Fruit fly (Drosophila melanogaster) whole organism, embryonic: ENCODE measurements around the gene CG14095.

Experiments
- Aef1 ChIP-seq: fragments of 200-800 bp; sonication (Bioruptor generic); IDR thresholded peaks from 3 replicates; pipeline ENCODE4 v1.3.6; 2022; ENCODE audit warnings: missing biosample characterization, missing genetic modification characterization
- Asciz ChIP-seq: fragments of 200-800 bp; sonication (Bioruptor generic); optimal IDR thresholded peaks from 2 replicates; lab custom pipeline; 2017; ENCODE audit warnings: missing biosample characterization, mild to moderate bottlenecking, missing genetic modification characterization, missing genetic modification reagents
- C15 ChIP-seq: fragments of 200-800 bp; sonication (Bioruptor generic); IDR thresholded peaks from 3 replicates; pipeline ENCODE4 v1.3.6; 2022; ENCODE audit warnings: missing biosample characterization, missing genetic modification characterization
- CG10209 ChIP-seq: fragments of 200-800 bp; sonication (Bioruptor generic); optimal IDR thresholded peaks from 3 replicates; lab custom pipeline; 2017; ENCODE audit warnings: missing biosample characterization, mild to moderate bottlenecking, missing genetic modification characterization, missing genetic modification reagents
- CG11696 ChIP-seq: fragments of 200-800 bp; sonication (Bioruptor generic); IDR thresholded peaks from 2 replicates; pipeline ENCODE4 v1.3.6; 2022; ENCODE audit warnings: missing biosample characterization, missing genetic modification characterization
- CG12104 ChIP-seq: fragments of 200-800 bp; sonication (Bioruptor generic); optimal IDR thresholded peaks from 3 replicates; lab custom pipeline; 2016; ENCODE audit warnings: missing biosample characterization, missing genetic modification characterization
- CG12391 ChIP-seq: fragments of 200-800 bp; sonication (Bioruptor generic); optimal IDR thresholded peaks from 3 replicates; lab custom pipeline; 2018; ENCODE audit warnings: missing biosample characterization, mild to moderate bottlenecking, missing genetic modification characterization, moderate library complexity
- CG12769 ChIP-seq: fragments of 200-800 bp; sonication (Bioruptor generic); optimal IDR thresholded peaks from 2 replicates; lab custom pipeline; 2019; ENCODE audit warnings: missing biosample characterization, mild to moderate bottlenecking, missing genetic modification characterization, moderate library complexity
- CG12942 ChIP-seq: fragments of 200-800 bp; sonication (Bioruptor generic); optimal IDR thresholded peaks from 3 replicates; lab custom pipeline; 2016; ENCODE audit warnings: missing biosample characterization, missing genetic modification characterization
- CG15269 ChIP-seq: fragments of 200-800 bp; sonication (Bioruptor generic); optimal IDR thresholded peaks from 2 replicates; lab custom pipeline; 2018; ENCODE audit warnings: missing biosample characterization, mild to moderate bottlenecking, missing genetic modification characterization, moderate library complexity
- CG1792 ChIP-seq: fragments of 200-800 bp; sonication (Bioruptor generic); optimal IDR thresholded peaks from 2 replicates; lab custom pipeline; 2016; ENCODE audit warnings: missing biosample characterization, missing genetic modification characterization
- CG18599 ChIP-seq: fragments of 200-800 bp; sonication (Bioruptor generic); optimal IDR thresholded peaks from 3 replicates; lab custom pipeline; 2017; ENCODE audit warnings: missing biosample characterization, missing genetic modification characterization, mild to moderate bottlenecking, moderate library complexity, missing genetic modification reagents
- CG2120 ChIP-seq: fragments of 200-800 bp; sonication (Bioruptor generic); optimal IDR thresholded peaks from 3 replicates; lab custom pipeline; 2016; ENCODE audit warnings: missing biosample characterization, missing genetic modification characterization
- CG31441 ChIP-seq: fragments of 200-800 bp; sonication (Bioruptor generic); IDR thresholded peaks from 2 replicates; pipeline ENCODE4 v1.3.6; 2022; ENCODE audit warnings: missing biosample characterization, missing genetic modification characterization
- CG34224 ChIP-seq: fragments of 200-800 bp; sonication (Bioruptor generic); IDR thresholded peaks from 3 replicates; pipeline ENCODE4 v1.3.6; 2022; ENCODE audit warnings: missing biosample characterization, missing genetic modification characterization; ENCODE audit not compliant: partially characterized antibody
- CG3847 ChIP-seq: fragments of 200-800 bp; sonication (Bioruptor generic); IDR thresholded peaks from 2 replicates; pipeline ENCODE4 v1.3.6; 2022; ENCODE audit warnings: missing biosample characterization, missing genetic modification characterization
- CG4424 ChIP-seq: fragments of 200-800 bp; sonication (Bioruptor generic); optimal IDR thresholded peaks from 3 replicates; lab custom pipeline; 2016; ENCODE audit warnings: missing biosample characterization, missing genetic modification characterization
- CG6654 ChIP-seq: fragments of 200-800 bp; sonication (Bioruptor generic); optimal IDR thresholded peaks from 2 replicates; lab custom pipeline; 2017; ENCODE audit warnings: missing biosample characterization, mild to moderate bottlenecking, missing genetic modification characterization
- CG7839 ChIP-seq: fragments of 200-800 bp; sonication (Bioruptor generic); optimal IDR thresholded peaks from 3 replicates; lab custom pipeline; 2018; ENCODE audit warnings: missing biosample characterization, mild to moderate bottlenecking, missing genetic modification characterization, moderate library complexity
- CG9437 ChIP-seq: fragments of 200-800 bp; sonication (Bioruptor generic); optimal IDR thresholded peaks from 2 replicates; lab custom pipeline; 2018; ENCODE audit warnings: missing biosample characterization, mild to moderate bottlenecking, missing genetic modification characterization
- CG9727 ChIP-seq: fragments of 200-800 bp; sonication (Bioruptor generic); optimal IDR thresholded peaks from 3 replicates; lab custom pipeline; 2017; ENCODE audit warnings: missing biosample characterization, mild to moderate bottlenecking, missing genetic modification characterization
- CG9817 ChIP-seq: fragments of 200-800 bp; sonication (Bioruptor generic); optimal IDR thresholded peaks from 2 replicates; lab custom pipeline; 2018; ENCODE audit warnings: missing biosample characterization, mild to moderate bottlenecking, missing genetic modification characterization, moderate library complexity
- CG9932 ChIP-seq: fragments of 200-800 bp; sonication (Bioruptor generic); IDR thresholded peaks from 2 replicates; pipeline ENCODE4 v1.3.6; 2022; ENCODE audit warnings: missing biosample characterization, missing genetic modification characterization
- D ChIP-seq, 2 experiments: fragments of 200-800 bp in 1 of 2; fragments of >200 bp in 1 of 2; sonication (Bioruptor generic) in 1 of 2; optimal IDR thresholded peaks; 2 replicates in 1 of 2; 3 replicates in 1 of 2; lab custom pipeline; 2017; ENCODE audit warnings: mild to moderate bottlenecking in 1 of 2, missing biosample characterization in 1 of 2, missing genetic modification characterization in 1 of 2, missing genetic modification reagents in 1 of 2
- Ets65A ChIP-seq: fragments of 200-800 bp; sonication (Bioruptor generic); peaks from one replicate; lab custom pipeline; 2016; ENCODE audit warnings: missing biosample characterization, missing genetic modification characterization
- Hmr ChIP-seq: fragments of 200-800 bp; sonication (Bioruptor generic); optimal IDR thresholded peaks from 3 replicates; lab custom pipeline; 2017; ENCODE audit warnings: mild to moderate bottlenecking, missing biosample characterization, missing genetic modification reagents, missing genetic modification characterization
- MESR4 ChIP-seq: fragments of 200-800 bp; sonication (Bioruptor generic); optimal IDR thresholded peaks from 2 replicates; lab custom pipeline; 2018; ENCODE audit warnings: missing biosample characterization, mild to moderate bottlenecking, missing genetic modification characterization, moderate library complexity
- Med ChIP-seq: fragments of 200-800 bp; sonication (Bioruptor generic); peaks from one replicate; lab custom pipeline; 2016; ENCODE audit warnings: missing biosample characterization, missing genetic modification characterization, mild to moderate bottlenecking, inconsistent platforms, moderate library complexity
- Meics ChIP-seq: fragments of 200-800 bp; sonication (Bioruptor generic); optimal IDR thresholded peaks from 2 replicates; lab custom pipeline; 2017; ENCODE audit warnings: missing biosample characterization, mild to moderate bottlenecking, missing genetic modification characterization
- Poxn ChIP-seq: fragments of 200-800 bp; sonication (Bioruptor generic); IDR thresholded peaks from 2 replicates; pipeline ENCODE4 v1.3.6; 2022; ENCODE audit warnings: missing biosample characterization, missing genetic modification characterization
- Ssrp ChIP-seq: fragments of 200-800 bp; sonication (Bioruptor generic); optimal IDR thresholded peaks from 2 replicates; lab custom pipeline; 2018; ENCODE audit warnings: missing biosample characterization, mild to moderate bottlenecking, missing genetic modification characterization, moderate library complexity
- Trl ChIP-seq, 3 experiments: fragments of >200 bp in 2 of 3; fragments of 200-800 bp in 1 of 3; sonication (Bioruptor generic) in 1 of 3; optimal IDR thresholded peaks; 2 replicates in 1 of 3; 3 replicates in 2 of 3; lab custom pipeline; 2016 to 2017; ENCODE audit warnings: missing biosample characterization in 1 of 3, missing genetic modification characterization in 1 of 3
- az2 ChIP-seq: fragments of 200-800 bp; sonication (Bioruptor generic); optimal IDR thresholded peaks from 3 replicates; lab custom pipeline; 2016; ENCODE audit warnings: missing biosample characterization, missing genetic modification characterization
- ci ChIP-seq: fragments of 200-800 bp; sonication (Bioruptor generic); IDR thresholded peaks from 3 replicates; pipeline ENCODE4 v1.3.6; 2022; ENCODE audit warnings: missing biosample characterization, missing genetic modification characterization
- cwo ChIP-seq: fragments of 200-800 bp; sonication (Bioruptor generic); optimal IDR thresholded peaks from 3 replicates; lab custom pipeline; 2017; ENCODE audit warnings: missing biosample characterization, missing genetic modification characterization, mild to moderate bottlenecking, moderate library complexity, missing genetic modification reagents
- ewg ChIP-seq: fragments of 200-800 bp; sonication (Bioruptor generic); optimal IDR thresholded peaks from 3 replicates; lab custom pipeline; 2017; ENCODE audit warnings: mild to moderate bottlenecking, missing biosample characterization, missing genetic modification reagents, missing genetic modification characterization
- gce ChIP-seq: fragments of 200-800 bp; sonication (Bioruptor generic); IDR thresholded peaks from 3 replicates; pipeline ENCODE4 v1.3.6; 2022; ENCODE audit warnings: missing biosample characterization, missing genetic modification characterization
- hb ChIP-seq: fragments of 200-800 bp; sonication (Bioruptor generic); IDR thresholded peaks from 3 replicates; pipeline ENCODE4 v1.3.6; 2022; ENCODE audit warnings: missing biosample characterization, missing genetic modification characterization; ENCODE audit not compliant: partially characterized antibody
- jigr1 ChIP-seq: fragments of 200-800 bp; sonication (Bioruptor generic); IDR thresholded peaks from 3 replicates; pipeline ENCODE4 v1.3.6; 2022; ENCODE audit warnings: missing biosample characterization, missing genetic modification characterization
- nmo ChIP-seq: fragments of 200-800 bp; sonication (Bioruptor generic); optimal IDR thresholded peaks from 2 replicates; lab custom pipeline; 2018; ENCODE audit warnings: missing biosample characterization, mild to moderate bottlenecking, missing genetic modification characterization, moderate library complexity
- pan ChIP-seq, 4 experiments: fragments of >200 bp in 3 of 4; fragments of 200-800 bp in 1 of 4; sonication (Bioruptor generic) in 1 of 4; optimal IDR thresholded peaks in 3 of 4; IDR thresholded peaks in 1 of 4; 2 replicates each; pipeline versions ENCODE4 v1.3.6 to Lab custom; 2017 to 2022; ENCODE audit warnings: missing biosample characterization in 2 of 4, missing genetic modification characterization in 2 of 4, mixed read lengths in 1 of 4
- pros ChIP-seq: fragments of 200-800 bp; sonication (Bioruptor generic); optimal IDR thresholded peaks from 3 replicates; lab custom pipeline; 2019; ENCODE audit warnings: missing biosample characterization, mild to moderate bottlenecking, missing genetic modification characterization, moderate library complexity
- repo ChIP-seq: fragments of 200-800 bp; sonication (Bioruptor generic); optimal IDR thresholded peaks from 2 replicates; lab custom pipeline; 2016; ENCODE audit warnings: missing biosample characterization, missing genetic modification characterization
- row ChIP-seq: fragments of 200-800 bp; sonication (Bioruptor generic); IDR thresholded peaks from 3 replicates; pipeline ENCODE4 v1.3.6; 2022; ENCODE audit warnings: missing biosample characterization, missing genetic modification characterization
- sens-2 ChIP-seq: fragments of 200-800 bp; sonication (Bioruptor generic); IDR thresholded peaks from 2 replicates; pipeline ENCODE4 v1.3.6; 2022; ENCODE audit warnings: missing biosample characterization, missing genetic modification characterization
- slbo ChIP-seq: fragments of 200-800 bp; sonication (Bioruptor generic); IDR thresholded peaks from 2 replicates; pipeline ENCODE4 v1.3.6; 2022; ENCODE audit warnings: missing biosample characterization, missing genetic modification characterization
- zfh2 ChIP-seq: fragments of 200-800 bp; sonication (Bioruptor generic); optimal IDR thresholded peaks from 2 replicates; lab custom pipeline; 2016; ENCODE audit warnings: missing biosample characterization, missing genetic modification characterization

CG14095 gene

dm6 chr3L:19444092-19444491, 20.5 kb downstream of the CG14095 start (continued):
- TF ChIP-seq CG11696 (GFP tag; lab: Robert Waterston, UW): no peak
- no peak for TF ChIP-seq Trl (optimal IDR thresholded peaks at IDR 0.05; lab: Kevin White, UChicago)
- peak; percentile 45 for TF ChIP-seq Trl (GFP tag; optimal IDR thresholded peaks at IDR 0.05; lab: Kevin White, UChicago)
- TF ChIP-seq ewg (GFP tag; lab: Kevin White, UChicago): no peak
- peak; percentile 16 for TF ChIP-seq CG4424
- TF ChIP-seq jigr1 (GFP tag; lab: Robert Waterston, UW): 0 out of 3 replicates have a peak, but pooled peaks have one; percentile 19
- no peak for TF ChIP-seq zfh2 (GFP tag; lab: Kevin White, UChicago)
- TF ChIP-seq az2 (GFP tag; lab: Kevin White, UChicago): peak; percentile 12

dm6 chr3L:19442239-19442638, 22.3 kb downstream of the CG14095 start:
- TF ChIP-seq Asciz: no peak
- peak; percentile 19 for TF ChIP-seq Hmr
- TF ChIP-seq CG1792 (GFP tag; lab: Kevin White, UChicago): no peak
- peak; percentile 15 for TF ChIP-seq CG7839 (tag; lab: Kevin White, UChicago)
- TF ChIP-seq D (optimal IDR thresholded peaks at IDR 0.05; lab: Kevin White, UChicago): no peak
- TF ChIP-seq D (GFP tag; optimal IDR thresholded peaks at IDR 0.05; lab: Kevin White, UChicago): no peak
- TF ChIP-seq CG34224 (GFP tag; lab: Robert Waterston, UW): no peak
- TF ChIP-seq CG9932 (GFP tag; lab: Robert Waterston, UW): 0 out of 2 replicates have a peak, but pooled peaks have one; percentile 20
- no peak for TF ChIP-seq MESR4 (GFP tag; lab: Kevin White, UChicago)
- TF ChIP-seq slbo (GFP tag; lab: Robert Waterston, UW): no peak
- no peak for TF ChIP-seq CG9817
- TF ChIP-seq Trl (optimal IDR thresholded peaks at IDR 0.05; lab: Kevin White, UChicago): no peak
- no peak for TF ChIP-seq Trl (GFP tag; optimal IDR thresholded peaks at IDR 0.05; lab: Kevin White, UChicago)
- no peak for TF ChIP-seq pan (optimal IDR thresholded peaks at IDR 0.05; lab: Kevin White, UChicago)
- TF ChIP-seq pan (GFP tag; optimal IDR thresholded peaks at IDR 0.05 in 1 of 2, IDR thresholded peaks at IDR 0.05 in 1 of 2): peak in 1 of 2 experiments; percentile 13
- no peak for TF ChIP-seq CG12104
- peak; percentile 3 for TF ChIP-seq CG12769 (tag; lab: Kevin White, UChicago)
- no peak for TF ChIP-seq CG15269 (tag; lab: Kevin White, UChicago)
- no peak for TF ChIP-seq CG6654
- TF ChIP-seq CG2120: peak; percentile 35
- TF ChIP-seq Aef1 (GFP tag; lab: Robert Waterston, UW): peak; percentile 20; the same call in 1 of the 3 replicates
- no peak for TF ChIP-seq pros (GFP tag; lab: Kevin White, UChicago)
- no peak for TF ChIP-seq CG9727 (GFP tag; lab: Kevin White, UChicago)
- TF ChIP-seq Ssrp: no peak
- TF ChIP-seq CG31441 (GFP tag; lab: Robert Waterston, UW): no peak
- no peak for TF ChIP-seq CG3847 (GFP tag; lab: Robert Waterston, UW)
- peak; percentile 38; the same call in 2 of the 3 replicates for TF ChIP-seq row
- 0 out of 3 replicates have a peak, but pooled peaks have one; percentile 37 for TF ChIP-seq ci (GFP tag; lab: Robert Waterston, UW)
- TF ChIP-seq Ets65A (GFP tag; lab: Kevin White, UChicago): peak; percentile 83
- TF ChIP-seq Med (GFP tag; lab: Kevin White, UChicago): peak; percentile 57
- TF ChIP-seq repo (GFP tag; lab: Kevin White, UChicago): no peak
- no peak for TF ChIP-seq CG12391
- peak; percentile 33 for TF ChIP-seq CG18599
- TF ChIP-seq Meics (GFP tag; lab: Kevin White, UChicago): peak; percentile 18
- TF ChIP-seq CG12942 (GFP tag; lab: Kevin White, UChicago): no peak
- no peak for TF ChIP-seq cwo (GFP tag; lab: Kevin White, UChicago)
- no peak for TF ChIP-seq Poxn (GFP tag; lab: Robert Waterston, UW)
- TF ChIP-seq C15: no peak
- no peak for TF ChIP-seq nmo
- no peak for TF ChIP-seq gce
- TF ChIP-seq sens-2 (GFP tag; lab: Robert Waterston, UW): no peak
- no peak for TF ChIP-seq hb (GFP tag; lab: Robert Waterston, UW)
- TF ChIP-seq CG10209 (GFP tag; lab: Kevin White, UChicago): no peak
- no peak for TF ChIP-seq CG9437 (GFP tag; lab: Kevin White, UChicago)
